Worm (Caenorhabditis elegans): ENCODE results near the gene F01D5.5.

DNA sequence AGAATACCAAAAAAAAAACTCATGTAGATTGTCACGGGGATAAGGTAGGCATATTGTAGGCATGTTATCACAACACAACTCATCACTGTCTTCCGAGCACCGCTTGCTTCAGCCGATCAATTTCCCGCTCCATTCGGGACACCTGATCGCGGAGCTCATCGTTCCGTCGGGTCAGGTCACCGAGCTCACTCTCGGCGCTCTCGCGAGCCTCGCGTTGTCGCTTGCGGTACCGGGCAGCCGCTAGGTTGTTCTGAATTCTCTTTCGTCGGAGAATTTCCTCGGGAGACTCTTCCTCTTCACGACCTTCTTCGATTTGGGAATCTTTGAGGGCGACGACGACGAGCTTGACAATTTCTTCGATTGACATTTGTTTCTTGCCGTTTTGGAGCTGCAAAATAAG lies 50.1 kb downstream of the F01D5.5 start:
- TF ChIP-seq flt-1 (GFP tag; IDR thresholded peaks at IDR 0.05) (no peak), med-1 (GFP tag; optimal IDR thresholded peaks at IDR 0.05; ENCODE audit: insufficient read depth) (no peak), ref-1 (GFP tag; conservative IDR thresholded peaks at IDR 0.05) (no peak), ztf-23 (GFP tag; IDR thresholded peaks at IDR 0.05) (no peak), klf-2 (GFP tag; conservative IDR thresholded peaks at IDR 0.05) (no peak)
